Worm (Caenorhabditis elegans): ENCODE results near the gene asps-1.

asps-1 gene

ce11 chrV:10332012-10332411 is 14.8 kb upstream of the asps-1 start, which contains the start of gene crm-1:
crm-1 (minus strand) TSS chrV:10332112.
- TF ChIP-seq F13H6.1 (tag; optimal IDR thresholded peaks at IDR 0.05) (no peak), ceh-82 (tag; optimal IDR thresholded peaks at IDR 0.05) (no peak), ceh-16 (tag; optimal IDR thresholded peaks at IDR 0.05) (no peak), aly-2 (tag; optimal IDR thresholded peaks at IDR 0.05) (no peak)

ce11 chrV:10328080-10328479 is 10.9 kb upstream of the asps-1 start:
- TF ChIP-seq ZK546.5 (tag; optimal IDR thresholded peaks at IDR 0.05) (no peak), nhr-12 (tag; optimal IDR thresholded peaks at IDR 0.05) (no peak), F13H6.1 (tag; optimal IDR thresholded peaks at IDR 0.05) (peak; percentile 8), ceh-16 (tag; optimal IDR thresholded peaks at IDR 0.05) (no peak), nhr-21 (tag; optimal IDR thresholded peaks at IDR 0.05) (no peak), sem-4 (tag; optimal IDR thresholded peaks at IDR 0.05) (no peak)

- no peak for TF ChIP-seq nhr-6 (tag; optimal IDR thresholded peaks at IDR 0.05)
- no peak for TF ChIP-seq sma-9 (GFP tag; optimal IDR thresholded peaks at IDR 0.05)
- no peak for TF ChIP-seq sma-9 (tag; optimal IDR thresholded peaks at IDR 0.05)
- TF ChIP-seq nhr-12 (tag; optimal IDR thresholded peaks at IDR 0.05), result no peak
- no peak for TF ChIP-seq lsy-2 (tag; optimal IDR thresholded peaks at IDR 0.05)
- TF ChIP-seq mbf-1 (tag; optimal IDR thresholded peaks at IDR 0.05), result no peak
- TF ChIP-seq unc-62 (GFP tag; optimal IDR thresholded peaks at IDR 0.05), result no peak
- no peak for TF ChIP-seq mdl-1 (tag; optimal IDR thresholded peaks at IDR 0.05)
- TF ChIP-seq nhr-237 (tag; optimal IDR thresholded peaks at IDR 0.05), result no peak
- no peak for TF ChIP-seq sem-4 (tag; optimal IDR thresholded peaks at IDR 0.05)
- no peak for TF ChIP-seq peb-1 (tag; optimal IDR thresholded peaks at IDR 0.05)
- no peak for TF ChIP-seq ztf-11 (tag; optimal IDR thresholded peaks at IDR 0.05)
- TF ChIP-seq Y55F3AM.14 (GFP tag; optimal IDR thresholded peaks at IDR 0.05), result no peak
- TF ChIP-seq nhr-77 (tag; optimal IDR thresholded peaks at IDR 0.05), result no peak
- no peak for TF ChIP-seq nhr-10 (tag; optimal IDR thresholded peaks at IDR 0.05)
- no peak for TF ChIP-seq nhr-23 (tag; optimal IDR thresholded peaks at IDR 0.05)
- no peak for TF ChIP-seq blmp-1 (tag; optimal IDR thresholded peaks at IDR 0.05; ENCODE audit: insufficient read depth)
- TF ChIP-seq nhr-11 (tag; optimal IDR thresholded peaks at IDR 0.05), result no peak
- TF ChIP-seq ztf-1 (GFP tag; conservative IDR thresholded peaks at IDR 0.05), result no peak
Measured at ce11 chrV:10323537-10323936, 6.3 kb upstream of the asps-1 start.

ce11 chrV:10320101-10320761 is 3.0 kb upstream of the asps-1 start, which contains the start of the genes gna-1 and B0024.13:
gna-1 (minus strand) TSS chrV:10320151.
B0024.13 (plus strand) TSS chrV:10320711.
- TF ChIP-seq sma-3 (GFP tag; optimal IDR thresholded peaks at IDR 0.05) (peak; percentile 76), nhr-12 (tag; optimal IDR thresholded peaks at IDR 0.05) (no peak), ztf-4 (tag; optimal IDR thresholded peaks at IDR 0.05) (no peak), peb-1 (tag; optimal IDR thresholded peaks at IDR 0.05) (no peak), lsy-2 (tag; optimal IDR thresholded peaks at IDR 0.05) (no peak), nhr-21 (tag; optimal IDR thresholded peaks at IDR 0.05) (no peak), F13H6.1 (tag; optimal IDR thresholded peaks at IDR 0.05) (peak; percentile 52), mdl-1 (tag; optimal IDR thresholded peaks at IDR 0.05) (no peak), lin-13 (GFP tag; optimal IDR thresholded peaks at IDR 0.05) (no peak), zag-1 (tag; optimal IDR thresholded peaks at IDR 0.05) (no peak), ceh-16 (tag; optimal IDR thresholded peaks at IDR 0.05) (no peak), alr-1 (tag; optimal IDR thresholded peaks at IDR 0.05) (no peak), ceh-82 (tag; optimal IDR thresholded peaks at IDR 0.05) (no peak), nhr-11 (tag; optimal IDR thresholded peaks at IDR 0.05) (no peak), unc-62 (GFP tag; optimal IDR thresholded peaks at IDR 0.05) (no peak), crh-2 (tag; optimal IDR thresholded peaks at IDR 0.05) (peak; percentile 66), mbf-1 (tag; optimal IDR thresholded peaks at IDR 0.05) (no peak), nhr-25 (tag; optimal IDR thresholded peaks at IDR 0.05) (no peak), nhr-129 (tag; optimal IDR thresholded peaks at IDR 0.05) (peak; percentile 25), snpc-4 (tag; optimal IDR thresholded peaks at IDR 0.05) (peak; percentile 53), aly-2 (tag; optimal IDR thresholded peaks at IDR 0.05) (no peak), C34F6.9 (tag; optimal IDR thresholded peaks at IDR 0.05) (peak; percentile 69), fos-1 (tag; optimal IDR thresholded peaks at IDR 0.05) (peak; percentile 34), ama-1 (optimal IDR thresholded peaks at IDR 0.05) (no peak), sem-4 (tag; optimal IDR thresholded peaks at IDR 0.05) (no peak), egl-27 (tag; optimal IDR thresholded peaks at IDR 0.05) (no peak), unc-55 (GFP tag; optimal IDR thresholded peaks at IDR 0.05) (no peak), R02D3.7 (tag; optimal IDR thresholded peaks at IDR 0.05) (no peak), sma-9 (GFP tag; optimal IDR thresholded peaks at IDR 0.05) (peak; percentile 86), sma-9 (tag; optimal IDR thresholded peaks at IDR 0.05) (no peak)
